Fruit fly (Drosophila melanogaster): Measurements from ENCODE around the gene CG7627.

Gene CG7627

DNA sequence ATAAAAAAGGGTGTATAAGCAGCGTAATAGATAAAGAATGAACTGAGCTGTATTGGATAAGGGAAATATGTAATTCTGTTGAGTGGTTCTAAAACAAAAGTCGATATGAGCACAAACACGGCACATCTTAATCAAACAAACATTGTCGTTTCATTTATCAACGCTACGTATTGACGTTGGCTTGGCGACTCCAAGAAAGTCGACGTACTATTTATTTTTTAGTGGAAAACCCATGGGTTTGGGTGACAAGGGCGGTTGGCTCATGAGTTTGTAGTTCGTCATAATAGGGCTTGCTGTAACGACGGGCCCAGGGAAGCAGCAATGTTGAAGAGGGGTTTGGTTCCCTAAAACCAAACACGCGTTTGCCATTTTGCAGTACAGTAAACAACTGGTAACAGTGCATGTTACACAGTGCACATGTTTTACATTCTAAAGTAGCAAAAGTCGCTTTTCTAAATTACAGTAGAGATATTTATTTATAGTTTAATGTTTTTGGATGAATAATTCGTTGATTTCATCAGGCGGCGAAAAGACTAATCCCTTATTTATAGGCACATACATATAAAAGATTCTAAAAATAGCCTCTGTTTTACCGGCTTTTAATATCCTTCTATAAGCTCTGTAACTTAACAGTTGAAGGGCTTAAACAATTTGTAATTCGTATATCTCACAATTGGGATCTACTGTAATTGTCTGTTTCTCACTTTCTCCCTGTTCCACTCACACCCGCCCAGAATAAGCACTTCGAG lies 891 bp downstream of the CG7627 start:
- TF ChIP-seq CG11617 (GFP tag; optimal IDR thresholded peaks at IDR 0.05) (peak; percentile 68), bab1 (GFP tag; optimal IDR thresholded peaks at IDR 0.05) (peak; percentile 87), Crg-1 (GFP tag; optimal IDR thresholded peaks at IDR 0.05) (peak; percentile 54), cnc (optimal IDR thresholded peaks at IDR 0.05) (no peak), Hr96 (GFP tag; optimal IDR thresholded peaks at IDR 0.05) (peak; percentile 3), CG14711 (tag; optimal IDR thresholded peaks at IDR 0.05) (peak; percentile 9), tj (GFP tag; optimal IDR thresholded peaks at IDR 0.05) (peak; percentile 34), pad (GFP tag; optimal IDR thresholded peaks at IDR 0.05) (peak; percentile 75), CG1620 (GFP tag; optimal IDR thresholded peaks at IDR 0.05) (no peak), CG7101 (tag; optimal IDR thresholded peaks at IDR 0.05) (peak; percentile 64), kay (GFP tag; ENCODE audit: borderline replicate concordance) (no peak), Clk (GFP tag; optimal IDR thresholded peaks at IDR 0.05) (no peak), Mnt (GFP tag; optimal IDR thresholded peaks at IDR 0.05) (peak; percentile 67), toe (GFP tag; optimal IDR thresholded peaks at IDR 0.05) (peak; percentile 40), CG33017 (tag; optimal IDR thresholded peaks at IDR 0.05) (peak; percentile 34), CG5204 (GFP tag; optimal IDR thresholded peaks at IDR 0.05) (peak; percentile 49), cic (GFP tag; optimal IDR thresholded peaks at IDR 0.05) (peak; percentile 9), CG12768 (GFP tag; optimal IDR thresholded peaks at IDR 0.05) (peak; percentile 12), ovo (GFP tag; optimal IDR thresholded peaks at IDR 0.05) (peak; percentile 9), CG7045 (GFP tag; optimal IDR thresholded peaks at IDR 0.05) (peak; percentile 21)

DNA sequence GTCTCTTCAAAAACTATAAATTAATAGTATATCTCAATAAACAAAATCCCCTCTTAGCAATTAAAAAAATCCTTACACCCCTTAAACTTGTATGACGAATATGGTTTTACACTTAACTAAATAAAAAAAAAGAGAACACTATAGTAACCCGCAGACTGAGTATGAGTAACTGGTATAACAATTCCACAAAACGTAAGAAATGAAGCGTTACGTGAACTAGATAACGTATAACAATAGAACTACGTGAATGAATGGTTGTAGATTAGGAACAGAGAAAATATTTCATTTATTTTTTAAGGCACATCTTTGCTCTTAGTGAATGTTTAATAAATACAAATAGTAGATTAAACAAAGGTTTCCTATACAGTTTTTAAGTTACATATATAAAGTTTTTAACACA lies 6.8 kb downstream of the CG7627 start:
- TF ChIP-seq kay (GFP tag; ENCODE audit: borderline replicate concordance) (peak; percentile 38), cic (GFP tag; optimal IDR thresholded peaks at IDR 0.05) (no peak)

DNA sequence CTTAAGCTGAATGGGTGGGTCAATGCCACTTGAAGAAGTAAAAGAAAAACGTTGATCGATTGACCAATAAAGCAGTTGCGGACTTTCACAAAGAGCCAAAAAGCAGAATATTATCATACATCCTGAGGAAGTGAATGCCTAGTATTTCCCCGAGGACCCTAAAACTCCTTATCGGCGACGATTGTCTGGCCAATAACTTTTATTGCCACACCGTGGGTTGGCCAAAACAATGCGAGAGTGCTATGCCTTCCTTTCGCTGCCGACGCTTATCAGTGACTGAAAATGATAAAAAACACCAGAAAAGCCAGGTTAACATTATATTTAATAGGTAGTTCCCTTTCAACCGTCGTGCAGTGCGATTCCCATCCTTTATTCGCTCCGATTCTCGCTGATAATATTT lies 10.4 kb downstream of the CG7627 start, which contains the start of gene Mur29B:
Gene Mur29B, plus strand, starts transcription at position 324 of the 400 bp plus-strand sequence.
- TF ChIP-seq CG33017 (tag; optimal IDR thresholded peaks at IDR 0.05) (no peak), kay (GFP tag; ENCODE audit: borderline replicate concordance) (peak; percentile 65)

DNA sequence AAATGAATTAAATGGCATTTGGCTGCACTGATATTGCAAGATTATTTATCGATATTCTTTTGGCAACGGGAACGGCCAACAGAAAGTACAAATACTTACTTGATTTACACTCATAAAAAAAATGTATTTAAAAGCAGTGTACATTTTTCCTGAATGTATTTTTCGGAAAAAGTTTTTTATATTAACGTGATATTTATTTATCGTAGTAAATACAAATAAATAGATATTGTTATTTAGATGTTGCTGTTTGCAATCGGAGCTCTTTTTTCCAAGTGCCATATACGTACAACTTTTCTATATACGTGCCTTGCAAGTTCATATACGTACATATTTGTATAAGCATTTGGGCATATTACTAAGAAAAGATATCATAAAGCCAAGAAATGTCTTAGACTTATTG lies 10.9 kb downstream of the CG7627 start:
- TF ChIP-seq kay (GFP tag; ENCODE audit: borderline replicate concordance), result no peak
- no peak for TF ChIP-seq toe (GFP tag; optimal IDR thresholded peaks at IDR 0.05)
- no peak for TF ChIP-seq bab1 (GFP tag; optimal IDR thresholded peaks at IDR 0.05)

DNA sequence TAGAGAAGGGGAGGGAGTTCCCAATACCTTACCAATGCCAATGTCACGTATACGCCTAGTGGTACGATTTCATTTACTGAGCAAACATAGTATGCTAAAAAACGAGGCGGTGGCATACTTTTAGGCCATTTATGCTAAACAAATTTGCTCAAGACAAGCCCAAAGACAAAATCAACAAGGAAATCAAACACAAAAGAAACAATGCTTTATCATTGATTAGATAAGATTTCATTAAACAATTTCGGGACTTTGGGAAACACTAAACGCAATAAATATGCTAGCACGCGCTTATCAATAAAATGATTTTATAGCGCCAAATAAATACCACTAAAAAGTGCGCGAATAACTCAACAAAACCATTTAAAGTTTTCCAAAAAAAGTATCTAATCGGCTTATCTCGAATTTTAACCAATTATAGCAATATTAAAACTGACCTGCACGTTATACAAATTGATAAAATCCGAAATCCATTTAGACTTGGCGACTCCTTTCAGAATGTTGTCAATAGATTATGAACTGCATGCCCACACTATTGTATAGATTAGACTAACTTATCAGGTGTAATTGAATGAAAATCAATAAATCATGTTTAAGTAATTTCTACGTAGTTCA lies 11.6 kb downstream of the CG7627 start:
- TF ChIP-seq Clk (GFP tag; optimal IDR thresholded peaks at IDR 0.05), result no peak
- peak; percentile 56 for TF ChIP-seq kay (GFP tag; ENCODE audit: borderline replicate concordance)

DNA sequence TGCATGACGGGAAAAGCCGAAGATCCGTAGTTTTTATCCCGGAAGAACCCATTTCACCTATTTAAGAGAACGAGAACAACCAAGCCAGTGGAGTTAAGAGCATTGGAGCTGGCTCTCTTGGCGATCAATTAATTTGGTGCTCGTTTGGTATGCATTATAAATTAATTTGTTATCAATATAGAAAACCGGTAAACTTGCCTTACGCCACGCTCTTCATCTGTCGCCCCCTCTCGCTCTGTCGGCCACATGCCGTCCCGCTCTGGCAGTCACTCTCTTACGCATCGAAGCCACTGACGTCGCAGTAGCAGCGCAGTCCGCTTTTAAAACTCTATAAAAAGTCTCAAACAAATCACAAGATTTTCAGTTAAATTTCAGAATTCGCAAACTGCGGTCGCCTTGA lies 16.0 kb downstream of the CG7627 start, which contains the start of gene CG7778:
Gene CG7778, plus strand, starts transcription at position 361 of the 400 bp plus-strand sequence.
- no peak for TF ChIP-seq CG14711 (tag; optimal IDR thresholded peaks at IDR 0.05)
- TF ChIP-seq Crg-1 (GFP tag; optimal IDR thresholded peaks at IDR 0.05), result no peak
- no peak for TF ChIP-seq Clk (GFP tag; optimal IDR thresholded peaks at IDR 0.05)
- no peak for TF ChIP-seq CG5204 (GFP tag; optimal IDR thresholded peaks at IDR 0.05)
- no peak for TF ChIP-seq CG33017 (tag; optimal IDR thresholded peaks at IDR 0.05)
- TF ChIP-seq kay (GFP tag; ENCODE audit: borderline replicate concordance), result no peak
- no peak for TF ChIP-seq tj (GFP tag; optimal IDR thresholded peaks at IDR 0.05)

DNA sequence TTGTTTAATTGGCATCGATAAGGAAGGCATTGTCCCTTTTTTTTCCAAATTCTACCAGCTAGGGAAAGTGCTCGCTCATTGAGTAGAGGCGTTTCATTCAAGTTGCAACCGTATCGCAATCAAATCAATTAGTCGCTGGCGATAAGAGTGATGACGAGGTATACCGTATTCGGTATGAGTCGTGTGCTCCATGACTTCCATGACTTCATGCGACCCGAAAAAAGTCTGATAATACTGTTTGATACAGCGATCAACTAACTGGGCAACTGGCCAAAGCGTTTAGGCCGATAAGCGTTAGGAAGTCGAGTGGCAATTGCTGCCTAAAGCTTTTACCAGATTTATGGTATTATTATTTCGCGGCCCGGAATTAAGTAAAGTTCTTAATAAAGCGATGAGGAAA lies 17.7 kb downstream of the CG7627 start:
- TF ChIP-seq pad (GFP tag; optimal IDR thresholded peaks at IDR 0.05) (no peak), cic (GFP tag; optimal IDR thresholded peaks at IDR 0.05) (peak; percentile 71), tj (GFP tag; optimal IDR thresholded peaks at IDR 0.05) (no peak)

DNA sequence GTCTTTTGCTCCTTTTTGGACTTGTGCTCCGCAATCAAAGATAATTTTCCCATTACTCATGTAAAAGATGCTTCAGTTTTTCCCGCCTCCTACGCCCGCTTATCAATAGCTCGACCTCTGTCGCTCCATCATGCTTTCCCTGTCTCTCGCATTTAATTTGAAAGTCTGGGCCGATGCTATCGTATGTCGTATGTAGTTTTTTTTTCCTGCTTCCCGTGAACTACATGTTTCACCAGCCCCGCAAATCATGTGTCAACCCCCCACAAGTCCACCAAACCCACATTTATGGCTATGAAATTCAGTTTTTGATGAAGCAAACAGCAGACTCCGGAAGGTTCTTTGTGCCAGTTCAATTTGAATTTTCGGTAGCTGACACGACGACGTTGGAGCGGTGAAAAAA lies 19.9 kb downstream of the CG7627 start, which contains the start of gene CG14273:
Gene CG14273, plus strand, starts transcription at position 301 of the 400 bp plus-strand sequence.
- no peak for TF ChIP-seq kay (GFP tag; ENCODE audit: borderline replicate concordance)
- TF ChIP-seq CG12768 (GFP tag; optimal IDR thresholded peaks at IDR 0.05), result no peak
- TF ChIP-seq tj (GFP tag; optimal IDR thresholded peaks at IDR 0.05), result no peak
- TF ChIP-seq Crg-1 (GFP tag; optimal IDR thresholded peaks at IDR 0.05), result no peak
- TF ChIP-seq CG14711 (tag; optimal IDR thresholded peaks at IDR 0.05), result no peak
- TF ChIP-seq Mnt (GFP tag; optimal IDR thresholded peaks at IDR 0.05), result no peak
